Worm (Caenorhabditis elegans) whole organism, L3 larva: ENCODE measurements around the gene pqn-78.
"Not testable (repeated sequence)": the region's sequence is repeated elsewhere in the genome, so short reads cannot be mapped to it uniquely, and the experiment has no call there.

Source experiments
- aly-2 ChIP-seq: fragments of 150-350 bp; optimal IDR thresholded peaks from 2 replicates; lab custom pipeline; 2014; ENCODE audit warnings: missing biosample characterization, missing genetic modification characterization
- ceh-16 ChIP-seq: sonication (generic microtip); optimal IDR thresholded peaks from 2 replicates; lab custom pipeline; 2017; ENCODE audit warnings: missing biosample characterization, missing genetic modification characterization
- ceh-28 ChIP-seq: fragments of 150-350 bp; optimal IDR thresholded peaks from 2 replicates; lab custom pipeline; 2014; ENCODE audit warnings: missing biosample characterization, missing genetic modification reagents, missing genetic modification characterization
- ceh-82 ChIP-seq: fragments of 150-350 bp; optimal IDR thresholded peaks from 2 replicates; lab custom pipeline; 2014; ENCODE audit warnings: missing biosample characterization, missing genetic modification characterization
- ceh-9 ChIP-seq: sonication (generic microtip); optimal IDR thresholded peaks from 2 replicates; lab custom pipeline; 2018; ENCODE audit warnings: missing biosample characterization, missing genetic modification characterization
- daf-12 ChIP-seq: fragments of 150-350 bp; optimal IDR thresholded peaks from 2 replicates; lab custom pipeline; 2014; ENCODE audit warnings: missing biosample characterization, missing genetic modification reagents, missing genetic modification characterization
- egl-27 ChIP-seq: sonication (generic microtip); optimal IDR thresholded peaks from 4 replicates; lab custom pipeline; 2017; ENCODE audit warnings: missing biosample characterization, missing genetic modification reagents, missing genetic modification characterization
- egl-5 ChIP-seq: fragments of 150-350 bp; optimal IDR thresholded peaks from 2 replicates; lab custom pipeline; 2017; ENCODE audit warnings: missing biosample characterization, missing genetic modification reagents, missing genetic modification characterization, inconsistent platforms
- elt-1 ChIP-seq: fragments of 150-350 bp; optimal IDR thresholded peaks from 2 replicates; lab custom pipeline; 2014; ENCODE audit warnings: missing biosample characterization, missing genetic modification characterization
- elt-2 ChIP-seq: sonication (generic microtip); optimal IDR thresholded peaks from 2 replicates; lab custom pipeline; 2016; ENCODE audit warnings: missing genetic modification reagents, mild to moderate bottlenecking, missing genetic modification characterization, missing compliant biosample characterization
- fkh-10 ChIP-seq: sonication (generic microtip); optimal IDR thresholded peaks from 2 replicates; lab custom pipeline; 2017; ENCODE audit warnings: missing biosample characterization, missing genetic modification reagents, missing genetic modification characterization
- fkh-2 ChIP-seq: fragments of 150-350 bp; optimal IDR thresholded peaks from 2 replicates; lab custom pipeline; 2014; ENCODE audit warnings: missing biosample characterization, missing genetic modification reagents, missing genetic modification characterization
- fos-1 ChIP-seq: fragments of 150-350 bp; optimal IDR thresholded peaks from 2 replicates; lab custom pipeline; 2014; ENCODE audit warnings: missing biosample characterization, missing genetic modification characterization
- hmg-11 ChIP-seq: sonication (generic microtip); optimal IDR thresholded peaks from 2 replicates; lab custom pipeline; 2016; ENCODE audit warnings: missing genetic modification characterization, missing compliant biosample characterization
- lin-15B ChIP-seq: fragments of 150-350 bp; optimal IDR thresholded peaks from 2 replicates; lab custom pipeline; 2014; ENCODE audit warnings: missing biosample characterization, missing genetic modification characterization
- lin-39 ChIP-seq: fragments of 150-350 bp; optimal IDR thresholded peaks from 2 replicates; lab custom pipeline; 2018; ENCODE audit warnings: missing biosample characterization, missing genetic modification reagents, missing genetic modification characterization
- nhr-11 ChIP-seq: fragments of 150-350 bp; optimal IDR thresholded peaks from 2 replicates; lab custom pipeline; 2014; ENCODE audit warnings: missing biosample characterization, missing genetic modification characterization
- nhr-12 ChIP-seq: fragments of 150-350 bp; optimal IDR thresholded peaks from 2 replicates; lab custom pipeline; 2014; ENCODE audit warnings: missing biosample characterization, missing genetic modification characterization
- nhr-237 ChIP-seq: fragments of 150-350 bp; optimal IDR thresholded peaks from 2 replicates; lab custom pipeline; 2014; ENCODE audit warnings: missing biosample characterization, missing genetic modification characterization
- nhr-28 ChIP-seq: fragments of 150-350 bp; optimal IDR thresholded peaks from 2 replicates; lab custom pipeline; 2014; ENCODE audit warnings: missing biosample characterization, missing genetic modification characterization
- nhr-43 ChIP-seq: sonication (generic microtip); optimal IDR thresholded peaks from 2 replicates; lab custom pipeline; 2016; ENCODE audit warnings: mild to moderate bottlenecking, missing genetic modification characterization, missing compliant biosample characterization; ENCODE audit not compliant: poor library complexity, severe bottlenecking
- nhr-67 ChIP-seq: fragments of 150-350 bp; optimal IDR thresholded peaks from 2 replicates; lab custom pipeline; 2014; ENCODE audit warnings: missing biosample characterization, missing genetic modification characterization
- nhr-76 ChIP-seq: fragments of 150-350 bp; sonication (generic microtip); optimal IDR thresholded peaks from 5 replicates; lab custom pipeline; 2014; ENCODE audit warnings: missing biosample characterization, missing genetic modification characterization
- nhr-77 ChIP-seq: fragments of 150-350 bp; optimal IDR thresholded peaks from 2 replicates; lab custom pipeline; 2014; ENCODE audit warnings: missing biosample characterization, missing genetic modification characterization
- pha-4 ChIP-seq: fragments of 150-350 bp; optimal IDR thresholded peaks from 2 replicates; lab custom pipeline; 2014; ENCODE audit warnings: missing biosample characterization, missing genetic modification reagents, missing genetic modification characterization
- pqm-1 ChIP-seq: fragments of 150-350 bp; optimal IDR thresholded peaks from 2 replicates; lab custom pipeline; 2017; ENCODE audit warnings: missing biosample characterization, missing genetic modification characterization, inconsistent platforms
- sea-2 ChIP-seq: fragments of 150-350 bp; sonication (generic microtip); optimal IDR thresholded peaks from 4 replicates; lab custom pipeline; 2014; ENCODE audit warnings: missing biosample characterization, missing genetic modification reagents, missing genetic modification characterization
- skn-1 ChIP-seq: fragments of 150-350 bp; optimal IDR thresholded peaks from 2 replicates; lab custom pipeline; 2014; ENCODE audit warnings: missing biosample characterization, missing genetic modification characterization
- snpc-4 ChIP-seq: fragments of 150-350 bp; optimal IDR thresholded peaks from 2 replicates; lab custom pipeline; 2014; ENCODE audit warnings: missing biosample characterization, missing genetic modification characterization
- tbx-2 ChIP-seq: sonication (generic microtip); optimal IDR thresholded peaks from 2 replicates; lab custom pipeline; 2016; ENCODE audit warnings: mild to moderate bottlenecking, missing genetic modification characterization, missing compliant biosample characterization
- unc-39 ChIP-seq: sonication (generic microtip); optimal IDR thresholded peaks from 4 replicates; lab custom pipeline; 2017; ENCODE audit warnings: missing biosample characterization, missing genetic modification characterization
- ztf-11 ChIP-seq: fragments of 150-350 bp; optimal IDR thresholded peaks from 2 replicates; lab custom pipeline; 2014; ENCODE audit warnings: missing biosample characterization, missing genetic modification characterization

pqn-78 gene

DNA sequence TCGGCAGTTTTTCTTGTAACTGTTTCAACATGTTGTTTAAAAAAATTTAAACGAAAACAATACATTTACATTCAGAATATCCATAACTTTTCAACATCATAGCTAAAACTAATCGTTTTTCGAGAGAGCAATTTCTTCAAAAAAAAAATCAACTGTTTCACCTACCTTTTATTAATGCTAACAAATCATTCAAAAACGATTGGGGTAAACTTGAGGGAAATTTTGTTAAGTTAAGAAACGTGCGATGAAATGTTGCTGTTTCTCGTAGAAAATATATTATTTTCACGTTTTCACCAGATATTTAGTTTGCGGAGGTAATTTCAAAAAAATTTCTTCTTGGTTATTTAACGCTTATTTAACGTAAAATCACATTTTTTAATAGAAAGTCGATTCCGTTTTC, 11.6 kb upstream of the pqn-78 start:
- TF ChIP-seq nhr-77 (tag; lab: Kevin White, UChicago) (no peak), ceh-9 (no peak), sea-2 (GFP tag; lab: Kevin White, UChicago) (no peak), nhr-76 (tag; lab: Kevin White, UChicago) (no peak), ztf-11 (tag; lab: Kevin White, UChicago) (no peak)

DNA sequence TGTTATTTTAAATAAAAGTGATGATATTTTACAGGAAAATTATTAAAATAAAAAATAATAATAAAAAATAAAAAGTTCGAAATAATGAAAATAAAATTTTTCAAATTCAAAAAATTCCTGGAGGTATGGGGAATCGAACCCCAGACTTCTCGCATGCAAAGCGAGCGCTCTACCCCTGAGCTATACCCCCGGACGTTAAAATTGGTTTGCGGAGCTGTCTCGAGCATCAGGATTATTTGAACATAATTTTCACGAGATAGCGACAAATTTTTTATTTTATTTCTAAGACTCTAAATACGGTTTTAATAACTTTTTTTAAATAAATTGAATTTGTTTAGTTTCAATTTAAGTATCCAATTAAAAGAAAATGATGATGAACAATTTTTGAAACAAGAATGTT, 9.4 kb upstream of the pqn-78 start:
- TF ChIP-seq elt-1 (no peak), snpc-4 (tag; lab: Kevin White, UChicago) (peak; percentile 83)

DNA sequence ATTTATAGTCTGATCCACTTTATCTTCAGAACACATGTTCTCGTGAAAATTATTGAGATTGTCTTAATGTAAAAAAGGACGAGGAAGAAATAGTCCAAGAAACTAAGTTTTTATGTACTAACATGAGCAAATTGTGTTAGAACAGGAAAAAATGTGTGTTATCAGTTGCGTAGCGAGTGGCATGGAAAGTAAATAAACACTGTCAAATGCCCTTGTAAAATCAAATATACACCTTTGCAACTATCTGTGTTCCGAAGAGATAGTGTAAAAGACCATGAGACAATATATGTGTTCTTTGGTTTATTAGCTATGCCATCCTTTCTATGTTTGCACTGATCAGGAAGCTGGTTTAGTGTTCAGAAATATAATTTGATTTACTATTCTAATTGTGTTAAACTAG, 1.8 kb downstream of the pqn-78 start:
- TF ChIP-seq fkh-2 (tag; lab: Kevin White, UChicago) (no peak), skn-1 (tag; lab: Kevin White, UChicago) (no peak), daf-12 (tag; lab: Kevin White, UChicago) (no peak), ceh-82 (tag; lab: Kevin White, UChicago) (no peak), elt-2 (tag; lab: Kevin White, UChicago) (peak; percentile 36), nhr-67 (no peak), pqm-1 (peak; percentile 44), nhr-11 (tag; lab: Kevin White, UChicago) (no peak), ceh-28 (tag; lab: Kevin White, UChicago) (no peak), ceh-9 (no peak), ceh-16 (tag; lab: Kevin White, UChicago) (no peak), pha-4 (peak; percentile 62), nhr-12 (tag; lab: Kevin White, UChicago) (no peak), hmg-11 (tag; lab: Kevin White, UChicago) (no peak), fos-1 (tag; lab: Kevin White, UChicago) (no peak), aly-2 (tag; lab: Kevin White, UChicago) (no peak), snpc-4 (tag; lab: Kevin White, UChicago) (no peak), lin-15B (no peak), sea-2 (GFP tag; lab: Kevin White, UChicago) (no peak), unc-39 (tag; lab: Kevin White, UChicago) (no peak), nhr-28 (tag; lab: Kevin White, UChicago) (no peak)

DNA sequence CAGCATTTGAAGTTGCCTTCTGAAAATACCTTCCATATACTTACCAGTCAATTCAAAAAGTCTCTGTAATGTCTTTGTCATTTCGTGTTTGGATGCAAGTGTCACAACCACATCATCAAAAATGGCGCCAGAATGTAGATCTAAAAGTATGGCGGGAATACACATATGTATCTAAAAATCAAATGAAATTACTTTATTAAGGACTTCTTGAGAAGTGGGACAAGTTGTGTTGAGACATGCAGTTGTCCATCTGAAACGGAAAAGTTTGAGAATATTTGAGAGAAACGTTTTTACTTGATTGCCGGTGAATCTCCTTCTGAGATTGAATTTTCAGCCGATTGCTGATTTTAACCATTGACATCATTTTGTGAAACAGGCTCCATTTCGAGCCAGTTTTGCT, 2.9 kb downstream of the pqn-78 start:
- TF ChIP-seq egl-27 (no peak), nhr-43 (tag; lab: Kevin White, UChicago) (no peak), tbx-2 (no peak), ztf-11 (tag; lab: Kevin White, UChicago) (no peak), elt-1 (no peak), elt-2 (tag; lab: Kevin White, UChicago) (no peak), pha-4 (no peak), nhr-237 (tag; lab: Kevin White, UChicago) (no peak), snpc-4 (tag; lab: Kevin White, UChicago) (no peak), lin-39 (tag; lab: Kevin White, UChicago) (no peak)

DNA sequence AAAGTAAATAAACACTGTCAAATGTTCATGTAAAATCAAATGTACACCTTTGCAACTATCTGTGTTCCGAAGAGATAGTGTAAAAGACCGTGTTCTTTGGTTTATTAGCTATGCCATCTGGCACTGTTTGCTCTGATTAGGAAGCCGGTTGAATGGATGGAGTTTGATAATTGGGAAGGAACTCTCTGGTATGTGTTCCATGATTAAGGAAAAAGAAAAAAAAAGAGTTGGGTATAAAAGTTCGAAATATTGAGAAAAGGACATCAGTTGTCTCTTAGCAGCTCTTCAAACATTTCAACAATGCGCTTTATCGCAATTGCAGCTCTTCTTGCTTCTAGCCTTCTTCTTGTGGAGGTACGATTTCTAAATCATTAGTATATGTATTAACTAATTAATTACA, 4.4 kb downstream of the pqn-78 start, which contains the start of gene abu-5:
Gene abu-5 (plus strand): TSS at position 301 of the 400 bp plus-strand sequence.
- TF ChIP-seq lin-15B; tbx-2; fos-1 (tag; lab: Kevin White, UChicago): not testable (repeated sequence)

DNA sequence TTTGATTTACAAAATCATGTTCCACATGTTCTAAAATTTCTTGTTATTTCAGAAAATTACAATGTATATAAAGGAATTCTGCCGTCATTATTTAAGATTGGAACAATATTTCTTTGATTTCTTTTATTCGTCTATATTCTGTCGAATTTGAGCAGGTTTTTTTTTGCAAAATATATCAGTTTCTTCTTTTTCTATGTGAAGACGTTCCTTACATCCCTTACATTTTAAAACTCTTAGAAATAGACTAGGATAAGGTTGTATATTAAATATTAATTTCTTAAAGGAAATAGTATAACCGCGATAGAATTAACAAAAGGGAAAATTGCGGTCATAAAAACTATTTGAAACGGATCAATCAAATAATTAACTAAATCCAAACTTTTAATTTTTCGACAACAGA, 6.0 kb downstream of the pqn-78 start:
- TF ChIP-seq nhr-237 (tag; lab: Kevin White, UChicago): no peak
- TF ChIP-seq fkh-10 (GFP tag; lab: Kevin White, UChicago): no peak
- no peak for TF ChIP-seq egl-5 (tag; lab: Kevin White, UChicago)
- TF ChIP-seq snpc-4 (tag; lab: Kevin White, UChicago): no peak
- TF ChIP-seq elt-2 (tag; lab: Kevin White, UChicago): no peak
